Worm (Caenorhabditis elegans): ENCODE results near the gene rcd-1.
A peak's percentile ranks its signal among the peaks of the same experiment; 100 is the strongest.

The rcd-1 gene

DNA sequence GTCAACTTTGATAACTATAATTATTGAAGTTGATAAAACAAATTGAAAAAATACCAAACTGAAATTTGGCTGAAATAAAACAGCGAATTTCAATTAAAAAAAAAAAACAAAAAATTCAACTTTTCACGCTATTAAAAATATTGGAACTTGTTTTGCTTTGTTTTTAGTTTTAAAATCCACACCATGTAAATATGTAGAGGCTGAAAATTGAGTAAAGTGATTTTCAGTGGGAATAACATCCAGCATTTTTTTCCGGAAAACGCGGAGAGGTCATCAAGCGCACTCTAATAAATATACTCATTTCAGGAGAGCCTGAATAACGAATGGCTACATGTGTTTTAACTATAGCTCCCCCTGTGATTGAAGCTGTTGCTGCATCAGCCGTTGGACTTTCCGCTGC is at the start of gene rcd-1:
TSS of gene rcd-1 (plus strand) at position 301 of the 400 bp plus-strand sequence.
- TF ChIP-seq fos-1 (tag; optimal IDR thresholded peaks at IDR 0.05) (no peak), zip-4 (GFP tag; optimal IDR thresholded peaks at IDR 0.05) (no peak), C04F5.9 (tag; optimal IDR thresholded peaks at IDR 0.05) (no peak), C34B4.2 (tag; optimal IDR thresholded peaks at IDR 0.05) (no peak), fkh-10 (GFP tag; optimal IDR thresholded peaks at IDR 0.05) (no peak), blmp-1 (tag; optimal IDR thresholded peaks at IDR 0.05) (no peak), snpc-4 (tag; optimal IDR thresholded peaks at IDR 0.05) (no peak), isw-1 (GFP tag; IDR thresholded peaks at IDR 0.05) (no peak), ceh-82 (tag; optimal IDR thresholded peaks at IDR 0.05) (no peak), xbp-1 (tag; optimal IDR thresholded peaks at IDR 0.05) (no peak), unc-86 (tag; optimal IDR thresholded peaks at IDR 0.05) (no peak), tlp-1 (tag; optimal IDR thresholded peaks at IDR 0.05) (no peak), nhr-71 (tag; optimal IDR thresholded peaks at IDR 0.05) (no peak), tbx-2 (tag; optimal IDR thresholded peaks at IDR 0.05) (no peak), snu-23 (GFP tag; optimal IDR thresholded peaks at IDR 0.05) (no peak), unc-62 (GFP tag; optimal IDR thresholded peaks at IDR 0.05) (no peak), ces-1 (GFP tag; optimal IDR thresholded peaks at IDR 0.05) (no peak), ceh-90 (tag; optimal IDR thresholded peaks at IDR 0.05) (no peak), unc-130 (tag; optimal IDR thresholded peaks at IDR 0.05) (no peak), mdl-1 (tag; optimal IDR thresholded peaks at IDR 0.05) (no peak)

DNA sequence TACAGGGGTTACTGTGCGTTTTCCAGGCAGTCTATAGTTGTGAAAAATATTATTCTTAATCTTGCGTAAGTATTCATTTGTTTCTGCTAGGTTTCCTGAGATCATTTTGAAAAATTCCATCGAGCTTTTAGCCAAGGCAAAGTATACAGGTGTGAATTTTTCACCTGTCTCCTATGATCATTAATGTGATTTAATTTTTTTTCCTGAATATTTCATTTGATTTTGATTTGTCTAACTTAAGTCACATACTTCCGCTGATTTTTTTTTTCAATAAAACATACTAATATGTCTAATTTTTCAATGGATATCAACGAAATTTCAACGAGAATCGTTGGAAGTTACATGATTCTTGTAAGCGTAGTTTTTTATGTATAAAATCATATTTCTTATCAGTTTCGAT is 48.4 kb upstream of the rcd-1 start, which contains the start of gene srx-108:
TSS of gene srx-108 (plus strand) at position 301 of the 400 bp plus-strand sequence.
- TF ChIP-seq efl-1 (optimal IDR thresholded peaks at IDR 0.05) (no peak), efl-1 (GFP tag; optimal IDR thresholded peaks at IDR 0.05 in 1 of 2) (peak in 1 of 2 experiments; percentile 54), C16A3.4 (tag; optimal IDR thresholded peaks at IDR 0.05) (no peak), F16B12.6 (tag; optimal IDR thresholded peaks at IDR 0.05) (no peak), nhr-85 (tag) (no peak), lin-14 (GFP tag; optimal IDR thresholded peaks at IDR 0.05) (no peak)

DNA sequence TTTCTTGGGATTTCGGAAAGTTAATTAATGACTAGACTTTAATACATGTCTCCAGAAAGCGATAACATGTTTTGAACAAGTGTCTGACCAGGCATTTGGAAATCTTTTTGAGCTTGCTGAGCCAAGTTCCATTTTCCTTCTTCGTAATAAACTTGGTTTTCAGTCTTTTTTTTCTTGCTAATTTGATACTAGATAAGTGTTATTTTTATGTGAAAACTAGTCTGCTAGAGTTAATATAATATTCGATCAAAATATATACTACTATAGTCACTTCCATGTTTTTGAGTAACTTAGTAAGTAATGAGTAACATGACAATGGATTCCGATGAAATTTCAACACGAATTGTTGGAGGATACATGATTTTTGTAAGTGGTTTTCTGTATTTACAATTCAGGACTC is 44.4 kb upstream of the rcd-1 start, which contains the start of gene srx-110:
TSS of gene srx-110 (plus strand) at position 301 of the 400 bp plus-strand sequence.
- TF ChIP-seq pax-3 (tag; optimal IDR thresholded peaks at IDR 0.05) (no peak), nhr-84 (tag; optimal IDR thresholded peaks at IDR 0.05) (no peak), unc-86 (tag; optimal IDR thresholded peaks at IDR 0.05) (no peak), Y116A8C.19 (tag; optimal IDR thresholded peaks at IDR 0.05; ENCODE audit: borderline replicate concordance) (no peak), nhr-19 (GFP tag; conservative IDR thresholded peaks at IDR 0.05) (no peak), sup-37 (GFP tag; optimal IDR thresholded peaks at IDR 0.05) (no peak), ztf-4 (tag; optimal IDR thresholded peaks at IDR 0.05) (no peak), swsn-7 (tag; optimal IDR thresholded peaks at IDR 0.05) (no peak), elt-3 (tag; optimal IDR thresholded peaks at IDR 0.05) (no peak), hpl-2 (GFP tag; optimal IDR thresholded peaks at IDR 0.05) (no peak), lin-35 (GFP tag; optimal IDR thresholded peaks at IDR 0.05) (no peak)

DNA sequence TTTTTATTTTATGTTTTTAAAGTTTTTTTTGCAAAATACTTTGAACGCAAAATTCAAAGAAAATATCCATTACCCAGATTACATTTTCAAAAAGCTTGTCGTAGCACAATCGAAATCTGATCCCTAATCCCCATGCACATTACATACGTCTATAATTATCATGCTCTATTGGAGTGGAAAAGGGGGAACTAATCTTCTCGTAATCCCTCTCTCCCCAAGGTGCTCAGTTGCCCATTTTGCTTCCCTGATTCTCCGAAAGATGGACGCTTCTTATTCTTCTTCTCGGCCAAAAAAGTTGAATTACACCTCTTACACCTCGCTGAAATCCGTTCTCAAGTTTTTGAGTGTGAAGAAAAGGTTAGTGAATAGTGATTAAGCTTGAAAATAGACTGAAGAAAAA is 42.7 kb upstream of the rcd-1 start, which contains the start of gene fbxc-53:
TSS of gene fbxc-53 (plus strand) at position 245 of the 400 bp plus-strand sequence.
- TF ChIP-seq dsc-1 (tag; optimal IDR thresholded peaks at IDR 0.05) (peak; percentile 77), nhr-84 (tag; optimal IDR thresholded peaks at IDR 0.05) (no peak), fkh-8 (tag; optimal IDR thresholded peaks at IDR 0.05) (peak; percentile 45)

DNA sequence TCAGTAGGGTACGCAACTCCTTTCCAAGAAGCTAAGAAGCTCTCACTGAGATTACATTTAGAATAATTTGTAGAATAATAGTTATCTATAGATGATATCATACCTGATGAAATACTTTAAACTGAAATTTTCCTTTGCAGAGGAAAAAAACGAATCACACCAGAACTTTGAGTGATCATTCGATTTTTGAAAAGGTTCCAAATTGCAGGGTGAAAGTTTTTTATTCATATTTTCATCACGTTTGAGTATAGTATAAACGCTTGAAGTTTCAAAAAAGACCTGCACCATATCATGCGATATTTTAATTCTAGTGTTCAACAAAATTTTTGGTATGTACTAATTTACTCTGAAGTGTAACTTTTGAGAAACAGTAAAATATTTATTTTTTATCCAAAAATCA is 39.1 kb upstream of the rcd-1 start, which contains the start of gene srh-100:
TSS of gene srh-100 (minus strand) at position 101 of the 400 bp plus-strand sequence.
- TF ChIP-seq swsn-7 (tag; optimal IDR thresholded peaks at IDR 0.05) (no peak), egl-13 (tag; optimal IDR thresholded peaks at IDR 0.05) (no peak), lin-14 (GFP tag; optimal IDR thresholded peaks at IDR 0.05) (no peak), lin-35 (GFP tag; optimal IDR thresholded peaks at IDR 0.05) (no peak), nhr-76 (tag; optimal IDR thresholded peaks at IDR 0.05) (no peak), nhr-77 (tag; optimal IDR thresholded peaks at IDR 0.05) (no peak), ceh-63 (GFP tag; optimal IDR thresholded peaks at IDR 0.05) (no peak), irx-1 (tag; optimal IDR thresholded peaks at IDR 0.05) (no peak), pqm-1 (tag; optimal IDR thresholded peaks at IDR 0.05) (no peak), elt-3 (tag; optimal IDR thresholded peaks at IDR 0.05) (no peak), lir-3 (tag; optimal IDR thresholded peaks at IDR 0.05; ENCODE audit: poor library complexity) (no peak), nhr-20 (tag; optimal IDR thresholded peaks at IDR 0.05) (no peak), hlh-4 (tag; optimal IDR thresholded peaks at IDR 0.05) (no peak), alr-1 (tag; optimal IDR thresholded peaks at IDR 0.05; ENCODE audit: borderline replicate concordance) (no peak), grh-1 (GFP tag; IDR thresholded peaks at IDR 0.05) (no peak)
